Worm (Caenorhabditis elegans): ENCODE results near the gene gtf-2E2.
A peak's percentile ranks its signal among the peaks of the same experiment; 100 is the strongest.

gtf-2E2 gene

DNA sequence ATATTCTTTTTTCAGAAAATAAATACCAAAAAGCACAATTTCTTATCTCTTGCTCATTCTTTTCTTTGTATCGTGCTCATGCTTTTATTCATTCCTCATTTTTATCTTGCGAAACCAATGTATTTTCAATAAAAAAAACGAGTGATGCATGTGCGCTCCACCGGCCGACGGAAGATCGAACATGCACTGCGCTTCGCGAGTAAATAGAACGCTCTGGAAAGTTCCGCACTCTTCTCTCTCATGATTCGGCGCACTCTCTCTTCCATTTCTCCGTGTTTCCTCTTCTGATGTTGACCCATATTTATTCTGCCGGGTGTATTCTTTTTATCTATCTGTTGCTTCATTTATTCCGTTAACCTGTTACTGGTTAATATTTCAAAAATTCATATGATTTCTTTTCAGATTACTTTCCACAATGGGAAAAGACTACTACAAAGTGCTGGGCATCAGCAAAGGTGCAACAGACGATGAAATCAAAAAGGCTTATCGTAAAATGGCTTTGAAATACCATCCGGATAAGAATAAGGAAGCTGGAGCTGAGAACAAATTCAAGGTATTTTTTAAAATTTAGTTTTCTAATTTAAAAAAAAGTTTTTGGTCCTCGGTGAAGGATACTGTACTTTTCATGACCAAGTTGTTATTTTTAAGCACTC lies 3.1 kb upstream of the gtf-2E2 start, which contains the start of gene dnj-13:
Gene dnj-13 (plus strand): TSS at position 403 of the 653 bp plus-strand sequence.
- TF ChIP-seq unc-55 (GFP tag; optimal IDR thresholded peaks at IDR 0.05) (peak; percentile 95), lin-39 (tag; optimal IDR thresholded peaks at IDR 0.05) (peak; percentile 30), gmeb-1 (tag; optimal IDR thresholded peaks at IDR 0.05) (peak; percentile 90), R02D3.7 (tag; optimal IDR thresholded peaks at IDR 0.05) (peak; percentile 52), sma-3 (GFP tag; optimal IDR thresholded peaks at IDR 0.05) (peak; percentile 98), mab-5 (tag; optimal IDR thresholded peaks at IDR 0.05) (peak; percentile 91), lsy-2 (tag; optimal IDR thresholded peaks at IDR 0.05) (peak; percentile 89 to 92), ZK546.5 (tag; optimal IDR thresholded peaks at IDR 0.05) (peak; percentile 38), ztf-1 (GFP tag; conservative IDR thresholded peaks at IDR 0.05) (no peak), alr-1 (tag; optimal IDR thresholded peaks at IDR 0.05) (peak; percentile 7), lin-11 (tag; optimal IDR thresholded peaks at IDR 0.05) (peak; percentile 88), nhr-11 (tag; optimal IDR thresholded peaks at IDR 0.05) (no peak), snpc-4 (tag; optimal IDR thresholded peaks at IDR 0.05) (peak; percentile 78), crh-2 (tag; optimal IDR thresholded peaks at IDR 0.05) (peak; percentile 93), ztf-11 (tag; optimal IDR thresholded peaks at IDR 0.05) (no peak), peb-1 (tag; optimal IDR thresholded peaks at IDR 0.05) (no peak), nhr-23 (tag; optimal IDR thresholded peaks at IDR 0.05) (no peak), elt-3 (tag; optimal IDR thresholded peaks at IDR 0.05) (no peak), blmp-1 (tag; optimal IDR thresholded peaks at IDR 0.05; ENCODE audit: insufficient read depth) (peak; percentile 66), ama-1 (optimal IDR thresholded peaks at IDR 0.05) (peak; percentile 88), nhr-6 (tag; optimal IDR thresholded peaks at IDR 0.05) (peak; percentile 89), zag-1 (tag; optimal IDR thresholded peaks at IDR 0.05) (peak; percentile 70), nhr-21 (tag; optimal IDR thresholded peaks at IDR 0.05) (peak; percentile 90), unc-62 (GFP tag; optimal IDR thresholded peaks at IDR 0.05) (peak; percentile 32), nhr-25 (tag; optimal IDR thresholded peaks at IDR 0.05) (peak; percentile 87), sma-9 (GFP tag; optimal IDR thresholded peaks at IDR 0.05) (peak; percentile 97), sma-9 (tag; optimal IDR thresholded peaks at IDR 0.05) (no peak), mbf-1 (tag; optimal IDR thresholded peaks at IDR 0.05) (no peak), sem-4 (tag; optimal IDR thresholded peaks at IDR 0.05) (peak; percentile 96), unc-39 (tag; optimal IDR thresholded peaks at IDR 0.05) (no peak), dmd-4 (tag; optimal IDR thresholded peaks at IDR 0.05) (peak; percentile 14), ceh-16 (tag; optimal IDR thresholded peaks at IDR 0.05) (peak; percentile 58), elt-1 (tag; optimal IDR thresholded peaks at IDR 0.05) (no peak), fos-1 (tag; optimal IDR thresholded peaks at IDR 0.05) (peak; percentile 81), nhr-129 (tag; optimal IDR thresholded peaks at IDR 0.05) (peak; percentile 86), nhr-10 (tag; optimal IDR thresholded peaks at IDR 0.05) (peak; percentile 82), aly-2 (tag; optimal IDR thresholded peaks at IDR 0.05) (no peak), F13H6.1 (tag; optimal IDR thresholded peaks at IDR 0.05) (peak; percentile 96), lin-13 (GFP tag; optimal IDR thresholded peaks at IDR 0.05) (peak; percentile 92), egl-27 (tag; optimal IDR thresholded peaks at IDR 0.05) (peak; percentile 76), nhr-77 (tag; optimal IDR thresholded peaks at IDR 0.05) (peak; percentile 82), ceh-82 (tag; optimal IDR thresholded peaks at IDR 0.05) (peak; percentile 54), mdl-1 (tag; optimal IDR thresholded peaks at IDR 0.05) (peak; percentile 53 to 78), nhr-12 (tag; optimal IDR thresholded peaks at IDR 0.05) (no peak), C34F6.9 (tag; optimal IDR thresholded peaks at IDR 0.05) (peak; percentile 92), Y55F3AM.14 (GFP tag; optimal IDR thresholded peaks at IDR 0.05) (peak; percentile 94), nhr-237 (tag; optimal IDR thresholded peaks at IDR 0.05) (peak; percentile 43), ztf-4 (tag; optimal IDR thresholded peaks at IDR 0.05) (peak; percentile 89), skn-1 (tag; optimal IDR thresholded peaks at IDR 0.05) (peak; percentile 61)
